Fruit fly (Drosophila melanogaster) whole organism, embryonic: Measurements from ENCODE around the gene Zpr1.

Experiments
- Asciz ChIP-seq: fragments of 200-800 bp; sonication (Bioruptor generic); optimal IDR thresholded peaks from 2 replicates; lab custom pipeline; 2017; ENCODE audit warnings: missing biosample characterization, mild to moderate bottlenecking, missing genetic modification characterization, missing genetic modification reagents
- CG10321 ChIP-seq: fragments of 200-800 bp; sonication (Bioruptor generic); IDR thresholded peaks from 2 replicates; pipeline ENCODE4 v1.3.6; 2022; ENCODE audit warnings: missing biosample characterization, missing genetic modification characterization
- CG11456 ChIP-seq: fragments of 200-800 bp; sonication (Bioruptor generic); IDR thresholded peaks from 3 replicates; pipeline ENCODE4 v1.3.6; 2022; ENCODE audit warnings: missing biosample characterization, missing genetic modification characterization
- CG12391 ChIP-seq: fragments of 200-800 bp; sonication (Bioruptor generic); optimal IDR thresholded peaks from 3 replicates; lab custom pipeline; 2018; ENCODE audit warnings: missing biosample characterization, mild to moderate bottlenecking, missing genetic modification characterization, moderate library complexity
- CG13287 ChIP-seq: fragments of 200-800 bp; sonication (Bioruptor generic); IDR thresholded peaks from 2 replicates; pipeline ENCODE4 v1.3.6; 2022; ENCODE audit warnings: missing biosample characterization, missing genetic modification characterization; ENCODE audit not compliant: partially characterized antibody
- CG14441 ChIP-seq: fragments of 200-800 bp; sonication (Bioruptor generic); IDR thresholded peaks from 2 replicates; pipeline ENCODE4 v1.3.6; 2022; ENCODE audit warnings: missing biosample characterization, missing genetic modification characterization
- CG16779 ChIP-seq: fragments of 200-800 bp; sonication (Bioruptor generic); IDR thresholded peaks from 2 replicates; pipeline ENCODE4 v1.3.6; 2022; ENCODE audit warnings: missing biosample characterization, missing genetic modification characterization
- CG1832 ChIP-seq: fragments of 200-800 bp; sonication (Bioruptor generic); optimal IDR thresholded peaks from 2 replicates; lab custom pipeline; 2017; ENCODE audit warnings: missing biosample characterization, mild to moderate bottlenecking, missing genetic modification characterization, inconsistent platforms
- CG2678 ChIP-seq: fragments of 200-800 bp; sonication (Bioruptor generic); optimal IDR thresholded peaks from 3 replicates; lab custom pipeline; 2019; ENCODE audit warnings: missing biosample characterization, mild to moderate bottlenecking, missing genetic modification characterization, moderate library complexity
- CG2712 ChIP-seq: fragments of 200-800 bp; optimal IDR thresholded peaks from 3 replicates; lab custom pipeline; 2019; ENCODE audit warnings: missing biosample characterization, mild to moderate bottlenecking, missing genetic modification characterization, moderate library complexity
- CG34376 ChIP-seq: fragments of 200-800 bp; sonication (Bioruptor generic); optimal IDR thresholded peaks from 2 replicates; lab custom pipeline; 2018; ENCODE audit warnings: missing biosample characterization, mild to moderate bottlenecking, missing genetic modification characterization
- CG5180 ChIP-seq: fragments of 200-800 bp; sonication (Bioruptor generic); optimal IDR thresholded peaks from 3 replicates; lab custom pipeline; 2017; ENCODE audit warnings: missing biosample characterization, missing genetic modification characterization, mild to moderate bottlenecking, moderate library complexity, missing genetic modification reagents
- CG6272 ChIP-seq: fragments of 200-800 bp; sonication (Bioruptor generic); IDR thresholded peaks from 2 replicates; pipeline ENCODE4 v1.3.6; 2022; ENCODE audit warnings: missing biosample characterization, missing genetic modification characterization
- CkIIα-i1 ChIP-seq: fragments of 200-800 bp; sonication (Bioruptor generic); IDR thresholded peaks from 2 replicates; pipeline ENCODE4 v1.3.6; 2022; ENCODE audit warnings: missing biosample characterization, missing genetic modification characterization
- Deaf1 ChIP-seq: fragments of 200-800 bp; optimal IDR thresholded peaks from 3 replicates; lab custom pipeline; 2019; ENCODE audit warnings: missing biosample characterization, mild to moderate bottlenecking, missing genetic modification characterization, moderate library complexity
- Dp ChIP-seq: fragments of 200-800 bp; sonication (Bioruptor generic); optimal IDR thresholded peaks from 2 replicates; lab custom pipeline; 2018; ENCODE audit warnings: missing biosample characterization, mild to moderate bottlenecking, missing genetic modification characterization, moderate library complexity
- Drgx ChIP-seq: fragments of 200-800 bp; sonication (Bioruptor generic); IDR thresholded peaks from 2 replicates; pipeline ENCODE4 v1.3.6; 2022; ENCODE audit warnings: missing biosample characterization, missing genetic modification characterization
- E2f2 ChIP-seq: fragments of 200-800 bp; sonication (Bioruptor generic); IDR thresholded peaks from 2 replicates; pipeline ENCODE4 v1.3.6; 2022; ENCODE audit warnings: missing biosample characterization, missing genetic modification characterization
- Max ChIP-seq: fragments of 200-800 bp; sonication (Bioruptor generic); optimal IDR thresholded peaks from 2 replicates; lab custom pipeline; 2016; ENCODE audit warnings: missing biosample characterization, mild to moderate bottlenecking, missing genetic modification characterization
- Med ChIP-seq: fragments of 200-800 bp; sonication (Bioruptor generic); peaks from one replicate; lab custom pipeline; 2016; ENCODE audit warnings: missing biosample characterization, missing genetic modification characterization, mild to moderate bottlenecking, inconsistent platforms, moderate library complexity
- Optix ChIP-seq: fragments of 200-800 bp; sonication (Bioruptor generic); IDR thresholded peaks from 3 replicates; pipeline ENCODE4 v1.3.6; 2022; ENCODE audit warnings: missing biosample characterization, missing genetic modification characterization
- Pdp1 ChIP-seq, 2 experiments: fragments of 200-800 bp; sonication (Bioruptor generic); optimal IDR thresholded peaks; 3 replicates each; lab custom pipeline; 2016; ENCODE audit warnings: missing biosample characterization in 2 of 2, missing genetic modification characterization in 2 of 2, mild to moderate bottlenecking in 1 of 2, moderate library complexity in 1 of 2
- Scr ChIP-seq: fragments of 200-800 bp; sonication (Bioruptor generic); IDR thresholded peaks from 2 replicates; pipeline ENCODE4 v1.3.6; 2022; ENCODE audit warnings: missing biosample characterization, missing genetic modification characterization; ENCODE audit not compliant: partially characterized antibody
- bbx ChIP-seq: fragments of 200-800 bp; sonication (Bioruptor generic); IDR thresholded peaks from 2 replicates; pipeline ENCODE4 v1.3.6; 2022; ENCODE audit warnings: missing biosample characterization, missing genetic modification characterization; ENCODE audit not compliant: partially characterized antibody
- bsh ChIP-seq, 2 experiments: fragments of 200-800 bp; sonication (Bioruptor generic); optimal IDR thresholded peaks; 2 replicates each; lab custom pipeline; 2017 to 2018; ENCODE audit warnings: mild to moderate bottlenecking in 2 of 2, missing biosample characterization in 2 of 2, missing genetic modification characterization in 2 of 2, moderate library complexity in 1 of 2
- cg ChIP-seq: fragments of 200-800 bp; sonication (Bioruptor generic); optimal IDR thresholded peaks from 3 replicates; lab custom pipeline; 2019; ENCODE audit warnings: missing biosample characterization, mild to moderate bottlenecking, missing genetic modification characterization, moderate library complexity
- crp ChIP-seq, 2 experiments: fragments of 200-800 bp; sonication (Bioruptor generic); optimal IDR thresholded peaks; 2 replicates in 1 of 2; 3 replicates in 1 of 2; lab custom pipeline; 2017; ENCODE audit warnings: missing biosample characterization in 2 of 2, missing genetic modification characterization in 2 of 2, mild to moderate bottlenecking in 1 of 2, moderate library complexity in 1 of 2
- cwo ChIP-seq: fragments of 200-800 bp; sonication (Bioruptor generic); optimal IDR thresholded peaks from 3 replicates; lab custom pipeline; 2017; ENCODE audit warnings: missing biosample characterization, missing genetic modification characterization, mild to moderate bottlenecking, moderate library complexity, missing genetic modification reagents
- dm ChIP-seq: fragments of 200-800 bp; sonication (Bioruptor generic); optimal IDR thresholded peaks from 3 replicates; lab custom pipeline; 2016; ENCODE audit warnings: missing biosample characterization, missing genetic modification characterization
- ewg ChIP-seq: fragments of 200-800 bp; sonication (Bioruptor generic); optimal IDR thresholded peaks from 3 replicates; lab custom pipeline; 2017; ENCODE audit warnings: mild to moderate bottlenecking, missing biosample characterization, missing genetic modification reagents, missing genetic modification characterization
- ftz-f1 ChIP-seq: fragments of 200-800 bp; sonication (Bioruptor generic); optimal IDR thresholded peaks from 2 replicates; lab custom pipeline; 2016; ENCODE audit warnings: missing biosample characterization, missing genetic modification characterization
- insv ChIP-seq, 2 experiments: fragments of 200-800 bp; sonication (Bioruptor generic); optimal IDR thresholded peaks; 3 replicates each; lab custom pipeline; 2016 to 2018; ENCODE audit warnings: missing biosample characterization in 2 of 2, missing genetic modification characterization in 2 of 2
- inv ChIP-seq: fragments of 200-800 bp; sonication (Bioruptor generic); IDR thresholded peaks from 2 replicates; pipeline ENCODE4 v1.3.6; 2022; ENCODE audit warnings: missing biosample characterization, missing genetic modification characterization; ENCODE audit not compliant: partially characterized antibody
- kni ChIP-seq: fragments of 200-800 bp; sonication (Bioruptor generic); optimal IDR thresholded peaks from 3 replicates; lab custom pipeline; 2017; ENCODE audit warnings: mild to moderate bottlenecking, missing biosample characterization, missing genetic modification reagents, missing genetic modification characterization
- knrl ChIP-seq: fragments of 200-800 bp; sonication (Bioruptor generic); IDR thresholded peaks from 3 replicates; pipeline ENCODE4 v1.3.6; 2022; ENCODE audit warnings: missing biosample characterization, missing genetic modification characterization; ENCODE audit not compliant: partially characterized antibody
- lola ChIP-seq, 3 experiments: fragments of >200 bp in 2 of 3; fragments of 200-800 bp in 1 of 3; sonication (Bioruptor generic) in 1 of 3; optimal IDR thresholded peaks; 2 replicates each; lab custom pipeline; 2017 to 2019; ENCODE audit warnings: missing biosample characterization in 3 of 3, missing genetic modification characterization in 3 of 3, mild to moderate bottlenecking in 1 of 3, moderate library complexity in 1 of 3
- onecut ChIP-seq: fragments of 200-800 bp; sonication (Bioruptor generic); IDR thresholded peaks from 2 replicates; pipeline ENCODE4 v1.3.6; 2022; ENCODE audit warnings: missing biosample characterization, missing genetic modification characterization
- row ChIP-seq: fragments of 200-800 bp; sonication (Bioruptor generic); IDR thresholded peaks from 3 replicates; pipeline ENCODE4 v1.3.6; 2022; ENCODE audit warnings: missing biosample characterization, missing genetic modification characterization
- sens ChIP-seq: fragments of 200-800 bp; sonication (Bioruptor generic); peaks from one replicate; lab custom pipeline; 2016; ENCODE audit warnings: missing biosample characterization, missing genetic modification characterization
- sqz ChIP-seq: fragments of 200-800 bp; sonication (Bioruptor generic); optimal IDR thresholded peaks from 3 replicates; lab custom pipeline; 2018; ENCODE audit warnings: missing biosample characterization, mild to moderate bottlenecking, missing genetic modification characterization
- sr ChIP-seq: fragments of 200-800 bp; sonication (Bioruptor generic); IDR thresholded peaks from 3 replicates; pipeline ENCODE4 v1.3.6; 2022; ENCODE audit warnings: missing biosample characterization, missing genetic modification characterization
- stc ChIP-seq: fragments of 200-800 bp; sonication (Bioruptor generic); IDR thresholded peaks from 2 replicates; pipeline ENCODE4 v1.3.6; 2022; ENCODE audit warnings: missing biosample characterization, missing genetic modification characterization
- stwl ChIP-seq: fragments of 200-800 bp; sonication (Bioruptor generic); optimal IDR thresholded peaks from 3 replicates; lab custom pipeline; 2018; ENCODE audit warnings: missing biosample characterization, mild to moderate bottlenecking, missing genetic modification characterization, moderate library complexity
- sug ChIP-seq: fragments of 200-800 bp; optimal IDR thresholded peaks from 2 replicates; lab custom pipeline; 2019; ENCODE audit warnings: missing biosample characterization, mild to moderate bottlenecking, missing genetic modification characterization, moderate library complexity
- unc-4 ChIP-seq: fragments of 200-800 bp; sonication (Bioruptor generic); IDR thresholded peaks from 2 replicates; pipeline ENCODE4 v1.3.6; 2022; ENCODE audit warnings: missing biosample characterization, missing genetic modification characterization; ENCODE audit not compliant: partially characterized antibody
- usp ChIP-seq: fragments of >200 bp; optimal IDR thresholded peaks from 2 replicates; lab custom pipeline; 2017; ENCODE audit warnings: missing biosample characterization, missing genetic modification characterization

Zpr1 gene

DNA sequence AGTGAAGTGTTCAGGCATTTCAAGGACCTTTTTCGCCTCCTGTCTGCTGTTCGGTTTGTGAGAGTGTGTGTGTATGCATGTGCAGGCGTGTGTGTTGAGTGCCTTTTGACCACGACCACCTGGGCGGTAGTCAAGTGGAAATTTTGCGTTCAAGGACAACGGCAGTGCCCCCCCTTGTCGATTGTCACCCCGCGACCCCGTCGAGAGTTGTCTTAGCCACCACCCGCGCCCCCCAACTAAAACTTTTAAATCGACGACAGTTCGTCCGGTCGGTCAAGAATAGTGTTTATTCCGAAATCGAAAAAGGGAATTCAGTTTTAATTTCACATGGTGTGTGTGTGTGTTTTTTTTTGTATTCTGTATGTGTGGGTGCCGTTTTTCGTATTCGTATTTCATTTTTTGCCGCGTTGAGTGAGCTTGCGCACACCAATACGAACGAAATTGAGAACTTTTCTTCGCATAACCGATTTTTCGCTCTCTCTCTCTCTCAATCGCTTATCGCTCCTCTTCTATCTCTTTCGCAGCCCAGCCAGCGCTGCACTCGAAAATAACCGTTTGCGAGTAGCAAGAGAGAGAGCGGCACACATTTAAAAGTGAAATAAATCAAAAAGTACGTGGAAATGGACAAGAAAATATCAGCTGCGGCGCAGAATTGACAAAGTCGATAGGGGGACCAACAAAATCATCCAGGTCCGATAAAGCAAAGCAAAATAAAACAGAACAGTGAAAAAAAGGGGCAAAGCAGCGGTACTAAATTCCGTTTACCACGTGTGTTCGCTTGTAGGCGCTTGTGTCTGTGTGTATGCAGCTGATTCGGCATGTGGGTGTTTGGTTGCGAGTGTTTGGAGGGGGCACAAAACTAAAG, 2.0 kb upstream of the Zpr1 start (continued):
- TF ChIP-seq Max (GFP tag; lab: Kevin White, UChicago) (peak; percentile 31), CG5180 (GFP tag; lab: Kevin White, UChicago) (peak; percentile 49), Drgx (GFP tag; lab: Robert Waterston, UW) (0 out of 2 replicates have a peak, but pooled peaks have one; percentile 46), CG10321 (GFP tag; lab: Robert Waterston, UW) (no peak), CG16779 (GFP tag; lab: Robert Waterston, UW) (no peak), sug (peak; percentile 71), CG13287 (GFP tag; lab: Robert Waterston, UW) (peak; percentile 25; the same call in 1 of the 2 replicates), CG11456 (GFP tag; lab: Robert Waterston, UW) (no peak), sr (GFP tag; lab: Robert Waterston, UW) (peak; percentile 65; the same call in 2 of the 3 replicates), Pdp1 (GFP tag; optimal IDR thresholded peaks at IDR 0.05; lab: Kevin White, UChicago) (peak in 1 of 2 experiments; percentile 8), lola (GFP tag; optimal IDR thresholded peaks at IDR 0.05; lab: Kevin White, UChicago) (peak in 1 of 3 experiments; percentile 6), CG2712 (tag; lab: Kevin White, UChicago) (peak; percentile 7), bsh (GFP tag; optimal IDR thresholded peaks at IDR 0.05; lab: Kevin White, UChicago) (peak in 1 of 2 experiments; percentile 41), crp (GFP tag; optimal IDR thresholded peaks at IDR 0.05; lab: Kevin White, UChicago) (peak in 1 of 2 experiments; percentile 22), Med (peak; percentile 26), dm (peak; percentile 74), ewg (GFP tag; lab: Kevin White, UChicago) (peak; percentile 51), sens (GFP tag; lab: Kevin White, UChicago) (peak; percentile 48), kni (GFP tag; lab: Kevin White, UChicago) (peak; percentile 35), ftz-f1 (peak; percentile 54), cg (GFP tag; lab: Kevin White, UChicago) (peak; percentile 82), CG2678 (tag; lab: Kevin White, UChicago) (no peak), sqz (GFP tag; lab: Kevin White, UChicago) (peak; percentile 78), CG1832 (peak; percentile 65), CG34376 (GFP tag; lab: Kevin White, UChicago) (peak; percentile 48)
- TF ChIP-seq, all 482 proteins: peak for 38

DNA sequence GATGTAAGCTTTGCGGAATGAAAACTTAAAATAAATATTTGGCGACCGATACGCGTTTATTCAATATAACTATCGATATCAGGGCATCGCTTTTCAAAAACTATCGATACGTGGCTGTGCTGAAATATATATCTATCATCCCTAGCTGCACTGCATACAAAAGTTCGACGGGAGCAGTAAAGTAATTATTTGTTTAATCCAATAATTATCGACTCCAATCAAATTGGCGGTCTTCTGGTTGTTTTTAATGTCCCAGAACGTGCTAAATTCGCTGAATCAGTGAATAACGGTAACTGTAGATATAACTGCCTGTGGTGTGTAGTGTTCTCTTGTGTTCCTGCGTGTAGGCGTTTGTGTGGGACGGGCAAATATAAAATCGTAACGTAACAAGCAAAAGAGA, 1.2 kb upstream of the Zpr1 start, which contains the start of gene mei-P26:
mei-P26 (plus strand) TSS at position 146 of the 400 bp plus-strand sequence.
- TF ChIP-seq CG6272 (GFP tag; lab: Robert Waterston, UW) (no peak), Asciz (GFP tag; lab: Kevin White, UChicago) (no peak), Scr (GFP tag; lab: Robert Waterston, UW) (peak; percentile 85), inv (peak; percentile 78), Dp (GFP tag; lab: Kevin White, UChicago) (peak; percentile 51), unc-4 (peak; percentile 84), usp (GFP tag; lab: Kevin White, UChicago) (no peak), row (GFP tag; lab: Robert Waterston, UW) (peak; percentile 49; the same call in 2 of the 3 replicates), cwo (GFP tag; lab: Kevin White, UChicago) (no peak), onecut (GFP tag; lab: Robert Waterston, UW) (no peak), insv (GFP tag; optimal IDR thresholded peaks at IDR 0.05; lab: Kevin White, UChicago) (no peak), CG2712 (tag; lab: Kevin White, UChicago) (peak; percentile 22), knrl (GFP tag; lab: Robert Waterston, UW) (peak; percentile 83), CG14441 (GFP tag; lab: Robert Waterston, UW) (no peak), Optix (GFP tag; lab: Robert Waterston, UW) (no peak), CkIIα-i1 (GFP tag; lab: Robert Waterston, UW) (no peak), E2f2 (GFP tag; lab: Robert Waterston, UW) (peak; percentile 56), bbx (GFP tag; lab: Robert Waterston, UW) (peak; percentile 90), Deaf1 (tag; lab: Kevin White, UChicago) (no peak), crp (GFP tag; optimal IDR thresholded peaks at IDR 0.05; lab: Kevin White, UChicago) (peak in 1 of 2 experiments; percentile 12), CG12391 (tag; lab: Kevin White, UChicago) (peak; percentile 12), stwl (tag; lab: Kevin White, UChicago) (peak; percentile 45), stc (GFP tag; lab: Robert Waterston, UW) (no peak)
